Worm (Caenorhabditis elegans) whole organism, midembryonic: ENCODE results near the gene mrps-18C.
A peak's percentile ranks its signal among the peaks of the same experiment; 100 is the strongest.

Experiments used
- T22C8.4 ChIP-seq: fragments of 200-800 bp; sonication (Bioruptor generic); IDR thresholded peaks from 2 replicates; pipeline ENCODE4 v1.3.6; 2022; ENCODE audit warnings: missing genetic modification characterization, missing compliant biosample characterization
- cog-1 ChIP-seq: sonication (generic microtip); optimal IDR thresholded peaks from 2 replicates; lab custom pipeline; 2016; ENCODE audit warnings: missing genetic modification characterization, missing compliant biosample characterization
- flt-1 ChIP-seq: fragments of 200-800 bp; sonication (Bioruptor generic); IDR thresholded peaks from 2 replicates; pipeline ENCODE4 v1.3.6; 2022; ENCODE audit warnings: missing genetic modification characterization, missing compliant biosample characterization
- klf-2 ChIP-seq: fragments of 200-800 bp; sonication (Bioruptor generic); conservative IDR thresholded peaks from 2 replicates; pipeline ENCODE4 v1.3.6; 2022; ENCODE audit warnings: missing genetic modification reagents, missing genetic modification characterization, missing compliant biosample characterization
- med-1 ChIP-seq: sonication (generic microtip); optimal IDR thresholded peaks from 2 replicates; lab custom pipeline; 2017; ENCODE audit warnings: missing genetic modification characterization, mild to moderate bottlenecking, missing compliant biosample characterization, antibody characterized with exemption, missing genetic modification reagents; ENCODE audit not compliant: insufficient read depth
- ref-1 ChIP-seq: fragments of 200-800 bp; sonication (Bioruptor generic); conservative IDR thresholded peaks from 2 replicates; pipeline ENCODE4 v1.3.6; 2022; ENCODE audit warnings: missing genetic modification reagents, missing genetic modification characterization, missing compliant biosample characterization
- tab-1 ChIP-seq: fragments of 200-800 bp; sonication (Bioruptor generic); IDR thresholded peaks from 2 replicates; pipeline ENCODE4 v1.3.6; 2022; ENCODE audit warnings: missing genetic modification characterization, missing compliant biosample characterization
- ztf-23 ChIP-seq: fragments of 200-800 bp; sonication (Bioruptor generic); IDR thresholded peaks from 2 replicates; pipeline ENCODE4 v1.3.6; 2022; ENCODE audit warnings: missing genetic modification reagents, missing genetic modification characterization, missing compliant biosample characterization
- ztf-29 ChIP-seq: fragments of 200-800 bp; sonication (Bioruptor generic); IDR thresholded peaks from 2 replicates; pipeline ENCODE4 v1.3.6; 2022; ENCODE audit warnings: missing genetic modification reagents, missing genetic modification characterization, missing compliant biosample characterization

mrps-18C gene

ce11 chrIII:4905405-4905804 lies 30.0 kb upstream of the mrps-18C start, which contains the start of gene F26F4.8:
TSS of gene F26F4.8 (minus strand) at chrIII:4905473.
- TF ChIP-seq T22C8.4 (GFP tag; lab: Robert Waterston, UW) = no peak
- TF ChIP-seq med-1 (GFP tag; lab: Kevin White, UChicago) = no peak
- no peak for TF ChIP-seq ztf-29
- no peak for TF ChIP-seq ztf-23 (GFP tag; lab: Robert Waterston, UW)
- TF ChIP-seq ref-1 (GFP tag; lab: Robert Waterston, UW) = no peak
- no peak for TF ChIP-seq klf-2 (GFP tag; lab: Robert Waterston, UW)
- TF ChIP-seq flt-1 = no peak
- no peak for TF ChIP-seq cog-1 (tag; lab: Kevin White, UChicago)
- TF ChIP-seq tab-1 (GFP tag; lab: Robert Waterston, UW) = no peak

- TF ChIP-seq ztf-23 (GFP tag; lab: Robert Waterston, UW) (no peak), T22C8.4 (GFP tag; lab: Robert Waterston, UW) (no peak), cog-1 (tag; lab: Kevin White, UChicago) (no peak), ztf-29 (no peak), tab-1 (GFP tag; lab: Robert Waterston, UW) (no peak), flt-1 (no peak), med-1 (GFP tag; lab: Kevin White, UChicago) (no peak), klf-2 (GFP tag; lab: Robert Waterston, UW) (no peak)
These were observed 29.0 kb upstream of the mrps-18C start for ce11 chrIII:4906365-4906764.

ce11 chrIII:4906896-4907295 lies 28.5 kb upstream of the mrps-18C start, which contains the start of gene rom-1:
TSS of gene rom-1 (plus strand) at chrIII:4907196.
- no peak for TF ChIP-seq ztf-29
- no peak for TF ChIP-seq ref-1 (GFP tag; lab: Robert Waterston, UW)
- TF ChIP-seq klf-2 (GFP tag; lab: Robert Waterston, UW) = no peak

DNA sequence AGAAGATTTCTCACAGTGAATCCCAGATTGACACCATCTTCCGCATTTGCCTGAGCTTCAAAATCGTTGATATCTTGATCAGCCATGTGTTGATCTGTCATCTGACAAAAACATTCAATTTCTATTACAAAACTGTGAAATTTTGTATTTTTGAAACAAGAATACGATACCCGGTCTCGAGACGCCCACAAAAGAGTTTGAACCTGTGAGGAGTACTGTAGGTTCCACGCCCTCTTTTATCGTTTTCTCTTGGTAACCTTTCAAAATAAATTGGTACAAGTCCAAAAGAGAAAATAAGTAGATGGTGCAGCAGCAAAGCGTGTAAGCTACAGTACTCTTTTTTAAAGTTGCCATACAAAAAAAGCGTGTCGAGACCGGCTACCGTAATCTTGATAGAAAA lies 25.4 kb upstream of the mrps-18C start, which contains the start of gene F26F4.12:
Gene F26F4.12, minus strand, starts transcription at position 101 of the 400 bp plus-strand sequence.
- TF ChIP-seq T22C8.4 (GFP tag; lab: Robert Waterston, UW) (no peak), ztf-23 (GFP tag; lab: Robert Waterston, UW) (no peak), flt-1 (no peak), ztf-29 (no peak), cog-1 (tag; lab: Kevin White, UChicago) (no peak), klf-2 (GFP tag; lab: Robert Waterston, UW) (no peak), med-1 (GFP tag; lab: Kevin White, UChicago) (no peak), ref-1 (GFP tag; lab: Robert Waterston, UW) (no peak), tab-1 (GFP tag; lab: Robert Waterston, UW) (no peak)

DNA sequence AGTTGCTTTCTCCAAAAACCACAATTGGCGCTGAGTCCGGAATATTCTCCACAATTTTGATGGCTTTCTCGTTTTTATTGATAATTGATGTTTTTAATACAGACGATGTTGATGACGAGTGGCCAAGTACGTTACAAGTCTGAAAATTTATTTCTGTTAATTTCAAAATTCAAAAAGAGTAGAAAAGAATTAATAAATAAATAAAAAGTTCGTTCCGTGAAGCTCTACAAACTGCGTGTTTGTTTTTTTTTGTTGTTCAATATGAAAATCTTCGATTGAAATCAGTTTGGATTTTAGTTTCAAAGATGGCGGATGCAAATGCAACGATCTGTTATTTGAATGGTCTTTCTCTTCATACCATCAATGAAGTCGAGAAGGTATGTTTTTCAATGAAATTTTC lies 24.4 kb upstream of the mrps-18C start, which contains the start of gene F26F4.2:
Gene F26F4.2, plus strand, starts transcription at position 301 of the 400 bp plus-strand sequence.
- TF ChIP-seq T22C8.4 (GFP tag; lab: Robert Waterston, UW) = no peak
- TF ChIP-seq ztf-29 = no peak
- TF ChIP-seq ztf-23 (GFP tag; lab: Robert Waterston, UW) = no peak

DNA sequence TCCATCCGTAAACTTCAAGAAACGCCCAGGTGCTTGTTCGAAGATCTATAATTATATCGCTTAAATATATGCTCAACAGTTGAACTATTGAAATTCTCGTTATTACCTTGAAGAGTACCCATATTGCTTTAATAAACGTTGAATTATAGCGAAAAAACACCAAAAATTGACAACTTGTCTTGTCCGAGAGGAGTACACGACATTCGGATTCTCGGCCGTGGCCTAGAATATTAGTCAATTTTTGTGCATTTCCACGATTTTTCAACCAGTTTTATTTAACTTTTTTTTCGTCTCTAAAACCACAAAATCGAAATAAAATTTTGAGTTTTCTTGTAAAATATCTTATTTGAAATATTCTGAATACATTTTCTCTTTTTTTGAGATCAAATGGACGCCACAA lies 23.1 kb upstream of the mrps-18C start, which contains the start of the genes F26F4.9 and cee-1:
Gene F26F4.9, minus strand, starts transcription at position 205 of the 400 bp plus-strand sequence.
Gene cee-1, plus strand, starts transcription at position 383 of the 400 bp plus-strand sequence.
- TF ChIP-seq cog-1 (tag; lab: Kevin White, UChicago) = peak; percentile 36
- TF ChIP-seq ztf-23 (GFP tag; lab: Robert Waterston, UW) = no peak

DNA sequence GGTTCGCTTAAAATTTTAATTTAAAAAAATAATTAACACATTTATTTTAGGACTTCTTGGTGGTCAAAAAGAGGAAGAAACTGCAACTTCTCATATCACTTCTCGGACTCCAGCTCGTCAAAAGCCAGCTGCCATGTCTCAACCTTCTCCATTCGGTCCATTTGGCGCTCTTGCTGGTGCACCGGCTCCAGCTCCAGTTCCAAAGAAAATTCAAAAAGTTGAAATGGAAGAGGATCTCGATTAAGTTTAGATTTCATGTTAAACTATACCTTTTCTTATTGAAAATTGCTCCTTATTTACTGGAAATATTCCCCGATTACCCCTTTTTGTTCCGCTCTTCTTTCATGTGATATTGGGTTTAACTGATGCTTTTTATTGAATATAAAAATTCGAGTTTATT lies 21.6 kb upstream of the mrps-18C start:
- TF ChIP-seq T22C8.4 (GFP tag; lab: Robert Waterston, UW) (no peak), ztf-23 (GFP tag; lab: Robert Waterston, UW) (no peak), cog-1 (tag; lab: Kevin White, UChicago) (no peak), med-1 (GFP tag; lab: Kevin White, UChicago) (no peak), tab-1 (GFP tag; lab: Robert Waterston, UW) (no peak), ztf-29 (no peak), ref-1 (GFP tag; lab: Robert Waterston, UW) (no peak), klf-2 (GFP tag; lab: Robert Waterston, UW) (no peak), flt-1 (no peak)

ce11 chrIII:4917077-4917476 lies 18.3 kb upstream of the mrps-18C start, which contains the start of gene rars-1:
TSS of gene rars-1 (minus strand) at chrIII:4917177.
- no peak for TF ChIP-seq flt-1
- TF ChIP-seq ztf-29 = no peak
- TF ChIP-seq ref-1 (GFP tag; lab: Robert Waterston, UW) = no peak
- no peak for TF ChIP-seq tab-1 (GFP tag; lab: Robert Waterston, UW)
- no peak for TF ChIP-seq klf-2 (GFP tag; lab: Robert Waterston, UW)

DNA sequence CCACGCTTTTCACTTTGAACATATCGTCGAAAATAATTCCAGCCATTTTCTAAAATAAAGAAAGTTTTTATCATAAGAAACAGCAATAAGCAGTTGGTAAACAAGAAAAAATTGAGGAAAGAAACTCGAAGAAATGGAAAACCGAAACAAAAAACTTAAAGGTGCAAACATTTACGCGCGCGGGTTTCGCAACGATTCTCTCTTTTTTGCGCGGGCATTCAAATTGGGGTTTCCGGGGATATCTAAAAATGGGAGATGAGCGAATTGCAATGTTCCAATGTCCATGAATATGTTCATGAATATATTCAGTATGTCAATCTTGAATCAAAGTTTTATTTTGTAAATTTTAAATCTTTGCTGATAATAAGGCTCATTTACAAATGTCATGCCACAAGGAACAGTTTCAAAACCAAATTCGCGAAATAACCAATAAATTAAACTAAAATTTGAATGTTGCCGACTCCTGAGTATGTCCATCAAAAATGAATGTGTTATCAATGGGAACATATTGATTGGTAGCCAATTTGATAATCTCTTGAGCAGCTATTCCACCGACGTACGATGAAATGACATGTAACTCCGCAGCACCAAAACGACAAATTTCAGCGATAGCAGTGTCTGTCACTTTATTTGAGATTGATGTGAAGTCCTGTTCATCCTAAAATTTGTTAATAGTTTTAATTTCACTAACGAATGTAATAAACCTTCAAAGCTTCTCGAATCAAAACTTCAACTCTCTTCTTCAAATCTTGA lies 17.2 kb upstream of the mrps-18C start, which contains the start of gene rpb-8:
Gene rpb-8, minus strand, starts transcription at position 49 of the 753 bp plus-strand sequence.
- no peak for TF ChIP-seq ztf-23 (GFP tag; lab: Robert Waterston, UW)
- TF ChIP-seq T22C8.4 (GFP tag; lab: Robert Waterston, UW) = no peak
- no peak for TF ChIP-seq ztf-29
- TF ChIP-seq med-1 (GFP tag; lab: Kevin White, UChicago) = no peak
- no peak for TF ChIP-seq tab-1 (GFP tag; lab: Robert Waterston, UW)
- TF ChIP-seq flt-1 = no peak
- no peak for TF ChIP-seq cog-1 (tag; lab: Kevin White, UChicago)
- TF ChIP-seq ref-1 (GFP tag; lab: Robert Waterston, UW) = no peak
- no peak for TF ChIP-seq klf-2 (GFP tag; lab: Robert Waterston, UW)

DNA sequence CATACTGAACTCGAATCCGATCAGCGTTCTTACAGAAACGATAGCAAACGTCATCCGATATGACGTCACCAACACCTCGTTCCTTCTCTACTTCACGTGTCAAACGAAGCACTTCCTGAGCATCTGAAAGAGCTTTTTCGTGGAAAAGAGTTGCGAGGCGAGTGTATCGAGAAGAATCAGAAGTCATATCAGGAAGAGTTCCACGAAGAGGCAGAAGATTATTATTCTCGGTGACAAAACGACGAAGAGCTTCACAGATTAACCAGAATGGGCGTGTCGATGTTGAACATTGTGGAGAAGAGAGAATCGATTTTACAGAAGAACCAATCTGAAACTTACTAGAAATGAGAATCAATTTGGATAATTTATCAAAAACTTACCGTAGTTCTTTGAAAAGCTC lies 16.5 kb upstream of the mrps-18C start:
- TF ChIP-seq tab-1 (GFP tag; lab: Robert Waterston, UW) = no peak
